Worm (Caenorhabditis elegans): ENCODE results near the gene pqn-84.

DNA sequence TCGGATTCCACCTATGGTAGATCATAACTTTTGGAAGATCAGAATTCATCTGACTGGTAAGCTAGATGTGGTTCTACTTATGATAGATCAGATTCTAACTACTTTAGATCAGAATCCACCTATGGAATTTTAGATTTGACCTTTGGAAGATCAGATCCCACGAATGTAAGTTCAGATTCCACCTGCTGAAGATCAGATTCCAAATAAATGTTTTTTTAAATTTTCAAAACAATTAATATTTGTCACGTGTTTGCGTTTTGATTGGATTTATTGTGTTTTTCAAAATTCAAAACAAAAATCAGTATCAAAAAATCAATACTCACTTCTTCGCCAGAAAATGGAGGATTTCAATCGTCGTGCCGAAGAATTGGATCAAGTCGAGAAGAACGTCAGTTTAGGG, 1.5 kb upstream of the pqn-84 start, which contains the start of gene Y41C4A.7:
- TF ChIP-seq ceh-9 (tag; optimal IDR thresholded peaks at IDR 0.05) = no peak
- TF ChIP-seq ceh-31 (tag; optimal IDR thresholded peaks at IDR 0.05) = no peak
- TF ChIP-seq syd-9 (tag; optimal IDR thresholded peaks at IDR 0.05) = no peak
- no peak for TF ChIP-seq hlh-15 (tag; optimal IDR thresholded peaks at IDR 0.05)
- TF ChIP-seq nfya-1 (tag; optimal IDR thresholded peaks at IDR 0.05) = no peak
- TF ChIP-seq pqm-1 (tag; optimal IDR thresholded peaks at IDR 0.05) = no peak
- TF ChIP-seq ceh-2 (tag; optimal IDR thresholded peaks at IDR 0.05) = no peak
- no peak for TF ChIP-seq ztf-16 (tag; optimal IDR thresholded peaks at IDR 0.05)
- TF ChIP-seq ceh-14 (tag; optimal IDR thresholded peaks at IDR 0.05) = no peak
- no peak for TF ChIP-seq ets-4 (tag; optimal IDR thresholded peaks at IDR 0.05)
- TF ChIP-seq ama-1 (optimal IDR thresholded peaks at IDR 0.05) = no peak
- no peak for TF ChIP-seq rnt-1 (tag; optimal IDR thresholded peaks at IDR 0.05)

All from whole organism, late embryonic.